Worm (Caenorhabditis elegans) whole organism, young adult: Measurements from ENCODE around the gene T16A1.2.

Source experiments
- Y53F4B.3 ChIP-seq: fragments of 200-800 bp; sonication (Bioruptor generic); IDR thresholded peaks from 2 replicates; pipeline ENCODE4 v1.3.6; 2022; ENCODE audit warnings: missing genetic modification reagents, missing genetic modification characterization, missing compliant biosample characterization
- ama-1 ChIP-seq, 3 experiments: fragments of 150-350 bp in 1 of 3; sonication (generic microtip) in 2 of 3; optimal IDR thresholded peaks; 2 replicates each; lab custom pipeline; 2014 to 2018; ENCODE audit warnings: missing biosample characterization in 2 of 3, missing genetic modification characterization in 2 of 3, missing genetic modification reagents in 2 of 3
- hsf-1 ChIP-seq: fragments of 200-800 bp; sonication (Bioruptor generic); IDR thresholded peaks from 2 replicates; pipeline ENCODE4 v1.3.6; 2022; ENCODE audit warnings: missing genetic modification reagents, missing genetic modification characterization, missing compliant biosample characterization
- lin-54 ChIP-seq: fragments of 200-800 bp; sonication (Bioruptor generic); optimal IDR thresholded peaks from 2 replicates; lab custom pipeline; 2018; ENCODE audit warnings: mild to moderate bottlenecking, missing genetic modification characterization, missing compliant biosample characterization
- lir-1 ChIP-seq: fragments of 200-800 bp; sonication (Bioruptor generic); conservative IDR thresholded peaks from 2 replicates; pipeline ENCODE4 v1.3.6; 2022; ENCODE audit warnings: missing genetic modification reagents, missing genetic modification characterization, missing compliant biosample characterization
- nhr-27 ChIP-seq: fragments of 200-800 bp; sonication (Bioruptor generic); optimal IDR thresholded peaks from 2 replicates; lab custom pipeline; 2018; ENCODE audit warnings: mild to moderate bottlenecking, missing genetic modification characterization, moderate library complexity, missing compliant biosample characterization
- sea-2 ChIP-seq: fragments of 200-800 bp; sonication (Bioruptor generic); IDR thresholded peaks from 2 replicates; pipeline ENCODE4 v1.3.6; 2022; ENCODE audit warnings: missing genetic modification characterization, missing compliant biosample characterization
- snpc-4 ChIP-seq, 5 experiments: fragments of 150-350 bp in 1 of 5; sonication (generic microtip) in 4 of 5; optimal IDR thresholded peaks; 2 replicates each; lab custom pipeline; 2014 to 2018; ENCODE audit warnings: missing genetic modification characterization in 5 of 5, missing biosample characterization in 3 of 5, antibody characterized with exemption in 2 of 5, mild to moderate bottlenecking in 2 of 5, missing compliant biosample characterization in 2 of 5, missing genotype in 2 of 5, moderate library complexity in 2 of 5, missing genetic modification reagents in 1 of 5

DNA sequence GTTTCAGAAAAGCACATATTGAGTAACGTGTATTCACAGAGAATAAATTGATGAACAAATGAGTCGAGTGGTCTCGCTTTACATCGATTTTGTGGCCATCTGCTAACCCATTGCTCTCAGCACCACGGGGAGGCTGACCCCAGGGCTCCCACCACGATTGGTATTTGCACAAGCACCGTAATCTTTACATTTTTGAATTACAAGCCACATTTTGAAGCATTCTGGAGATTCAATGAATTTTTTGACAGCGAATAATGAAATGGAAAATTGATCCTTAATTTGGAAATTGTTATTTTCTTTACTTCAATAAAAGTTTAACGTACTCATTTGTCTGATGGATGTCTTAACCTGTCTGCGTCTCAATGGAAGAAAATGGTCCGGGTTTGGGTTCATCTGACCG lies 50.2 kb downstream of the T16A1.2 start, which contains the start of gene C40A11.6:
- TF ChIP-seq snpc-4 (GFP tag; optimal IDR thresholded peaks at IDR 0.05; lab: Kevin White, UChicago) (no peak), snpc-4 (tag; optimal IDR thresholded peaks at IDR 0.05; lab: Kevin White, UChicago) (no peak), Y53F4B.3 (GFP tag; lab: Robert Waterston, UW) (no peak), lir-1 (no peak), ama-1 (optimal IDR thresholded peaks at IDR 0.05; lab: Kevin White, UChicago) (no peak), ama-1 (GFP tag; optimal IDR thresholded peaks at IDR 0.05; lab: Kevin White, UChicago) (no peak), nhr-27 (tag; lab: Kevin White, UChicago) (no peak), sea-2 (GFP tag; lab: Robert Waterston, UW) (no peak), hsf-1 (GFP tag; lab: Robert Waterston, UW) (no peak), lin-54 (GFP tag; lab: Kevin White, UChicago) (no peak)
